Fruit fly (Drosophila melanogaster): ENCODE data around the gene CG33928.
A peak's percentile ranks its signal among the peaks of the same experiment; 100 is the strongest.

The CG33928 gene

DNA sequence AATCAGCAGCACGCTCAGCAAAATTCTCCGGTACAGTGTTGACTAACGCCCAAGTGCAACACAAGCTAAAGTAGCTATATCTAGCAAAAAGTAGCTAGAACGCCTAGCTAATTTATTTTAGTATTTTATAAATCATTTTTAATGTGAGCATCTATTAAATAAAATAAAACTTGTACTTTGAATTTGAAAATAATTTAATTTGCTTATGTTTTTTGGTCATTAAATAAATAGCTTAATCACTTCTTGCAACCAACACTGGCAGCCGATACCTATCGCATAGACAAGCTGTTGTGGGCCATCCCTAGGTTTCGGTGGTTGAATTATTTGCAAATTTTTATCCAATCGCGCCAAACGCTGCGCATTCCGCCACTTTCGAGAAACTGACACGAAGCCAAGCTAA lies 26.0 kb downstream of the CG33928 start, which contains the start of the genes Polr2J and CG15141 (continued):
- TF ChIP-seq BtbVII (GFP tag; optimal IDR thresholded peaks at IDR 0.05) (peak; percentile 17), danr (GFP tag; IDR thresholded peaks at IDR 0.05) (peak; percentile 79; the same call in 1 of the 2 replicates), CG17328 (GFP tag; IDR thresholded peaks at IDR 0.05) (peak; percentile 75), CG10366 (GFP tag; IDR thresholded peaks at IDR 0.05) (peak; percentile 87), CG8359 (GFP tag; optimal IDR thresholded peaks at IDR 0.05; ENCODE audit: borderline replicate concordance) (peak; percentile 57), CG13624 (GFP tag; optimal IDR thresholded peaks at IDR 0.05) (peak; percentile 78), CG4328 (GFP tag; optimal IDR thresholded peaks at IDR 0.05) (peak; percentile 70), NfI (GFP tag; optimal IDR thresholded peaks at IDR 0.05) (peak; percentile 86), HHEX (GFP tag; optimal IDR thresholded peaks at IDR 0.05) (peak; percentile 72), grn (GFP tag; optimal IDR thresholded peaks at IDR 0.05) (no peak), CG6175 (GFP tag; IDR thresholded peaks at IDR 0.05) (peak; percentile 71; the same call in 2 of the 3 replicates), CG3838 (GFP tag; optimal IDR thresholded peaks at IDR 0.05) (peak; percentile 68), CG15479 (GFP tag; optimal IDR thresholded peaks at IDR 0.05) (peak; percentile 14), Abd-B (GFP tag; optimal IDR thresholded peaks at IDR 0.05) (peak; percentile 92), Elba2 (GFP tag; optimal IDR thresholded peaks at IDR 0.05) (peak; percentile 66), CG12071 (GFP tag; optimal IDR thresholded peaks at IDR 0.05) (no peak), CG2889 (GFP tag; IDR thresholded peaks at IDR 0.05) (peak; percentile 63; the same call in 2 of the 3 replicates), CG16815 (GFP tag; optimal IDR thresholded peaks at IDR 0.05) (peak; percentile 87), rib (GFP tag; IDR thresholded peaks at IDR 0.05) (peak; percentile 80), CG9797 (GFP tag; optimal IDR thresholded peaks at IDR 0.05) (peak; percentile 60), Ets65A (GFP tag) (peak; percentile 98), CG14441 (GFP tag; IDR thresholded peaks at IDR 0.05) (peak; percentile 87), CG10959 (GFP tag; IDR thresholded peaks at IDR 0.05) (peak; percentile 52; the same call in 1 of the 2 replicates), maf-S (GFP tag; optimal IDR thresholded peaks at IDR 0.05) (peak; percentile 61), CG4854 (GFP tag; optimal IDR thresholded peaks at IDR 0.05) (peak; percentile 69), mirr (GFP tag; optimal IDR thresholded peaks at IDR 0.05) (no peak), lmd (GFP tag; IDR thresholded peaks at IDR 0.05) (peak; percentile 84), sd (tag; optimal IDR thresholded peaks at IDR 0.05) (no peak), CG17385 (GFP tag; optimal IDR thresholded peaks at IDR 0.05) (peak; percentile 70), ac (GFP tag; optimal IDR thresholded peaks at IDR 0.05) (no peak), knrl (GFP tag; IDR thresholded peaks at IDR 0.05; ENCODE audit: partially characterized antibody) (peak; percentile 92), CG3163 (GFP tag; optimal IDR thresholded peaks at IDR 0.05) (peak; percentile 38), mam (GFP tag; optimal IDR thresholded peaks at IDR 0.05) (peak; percentile 80), CG8290 (GFP tag; optimal IDR thresholded peaks at IDR 0.05) (peak; percentile 78), CG8290 (tag; optimal IDR thresholded peaks at IDR 0.05) (peak in 1 of 2 experiments; percentile 12), CG3407 (GFP tag; optimal IDR thresholded peaks at IDR 0.05) (peak; percentile 68), Dref (GFP tag; IDR thresholded peaks at IDR 0.05) (no peak), ro (GFP tag; IDR thresholded peaks at IDR 0.05) (peak; percentile 60; the same call in 1 of the 2 replicates), scrt (GFP tag; optimal IDR thresholded peaks at IDR 0.05) (peak; percentile 70), so (GFP tag; IDR thresholded peaks at IDR 0.05) (no peak; the same call in 2 of the 3 replicates), CG11695 (GFP tag; IDR thresholded peaks at IDR 0.05) (peak; percentile 73; the same call in 2 of the 3 replicates), Mad (GFP tag; optimal IDR thresholded peaks at IDR 0.05) (peak; percentile 89), Meics (GFP tag; optimal IDR thresholded peaks at IDR 0.05) (peak; percentile 78), Ada2b (GFP tag; IDR thresholded peaks at IDR 0.05) (peak; percentile 71), gt (GFP tag; IDR thresholded peaks at IDR 0.05) (peak; percentile 67; the same call in 1 of the 2 replicates), CG8944 (GFP tag; optimal IDR thresholded peaks at IDR 0.05) (no peak), zen2 (GFP tag; IDR thresholded peaks at IDR 0.05; ENCODE audit: partially characterized antibody) (no peak; the same call in 2 of the 3 replicates), phol (tag; optimal IDR thresholded peaks at IDR 0.05) (peak; percentile 92), sqz (GFP tag; optimal IDR thresholded peaks at IDR 0.05) (no peak), Nf-YA (GFP tag; IDR thresholded peaks at IDR 0.05) (no peak; the same call in 1 of the 2 replicates), chm (GFP tag; IDR thresholded peaks at IDR 0.05) (peak; percentile 70)
